Fruit fly (Drosophila melanogaster): ENCODE results near the gene mura.
A peak's percentile ranks its signal among the peaks of the same experiment; 100 is the strongest.

mura gene

DNA sequence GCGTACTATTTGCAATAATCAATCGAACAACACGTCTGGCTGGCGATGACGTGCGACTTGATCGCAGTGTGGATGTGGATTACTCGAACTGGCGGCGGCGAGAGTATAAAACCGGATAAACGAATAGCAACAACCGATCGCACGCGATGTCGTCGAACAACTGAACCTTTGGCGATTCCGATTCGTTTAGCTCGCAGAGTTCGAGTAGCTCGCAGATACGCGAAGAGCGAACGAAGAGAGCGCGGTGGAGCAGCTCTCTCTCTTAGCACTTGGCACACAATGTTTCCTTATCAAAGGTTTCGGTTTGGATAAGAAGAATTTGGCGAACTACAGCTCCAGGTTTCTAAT, 49.2 kb downstream of the mura start, which contains the start of gene RhoL (continued):
- no peak for TF ChIP-seq CG17568 (GFP tag; optimal IDR thresholded peaks at IDR 0.05)
- TF ChIP-seq CG12744 (GFP tag; optimal IDR thresholded peaks at IDR 0.05) = peak; percentile 0
- no peak for TF ChIP-seq H15 (GFP tag; IDR thresholded peaks at IDR 0.05)
- no peak for TF ChIP-seq CG4617 (GFP tag; optimal IDR thresholded peaks at IDR 0.05; ENCODE audit: borderline replicate concordance)
- no peak for TF ChIP-seq crp (GFP tag; optimal IDR thresholded peaks at IDR 0.05)
- peak; percentile 38; the same call in 1 of the 2 replicates for TF ChIP-seq rib (GFP tag; IDR thresholded peaks at IDR 0.05)
- no peak for TF ChIP-seq ERR (GFP tag; optimal IDR thresholded peaks at IDR 0.05)
- peak; percentile 24 for TF ChIP-seq unpg (GFP tag; optimal IDR thresholded peaks at IDR 0.05)
- peak; percentile 54 for TF ChIP-seq CG13296 (GFP tag; optimal IDR thresholded peaks at IDR 0.05)
- TF ChIP-seq pum (GFP tag; optimal IDR thresholded peaks at IDR 0.05) = no peak
- no peak for TF ChIP-seq ems (GFP tag; optimal IDR thresholded peaks at IDR 0.05)
- TF ChIP-seq CG10274 (GFP tag; optimal IDR thresholded peaks at IDR 0.05) = no peak
- no peak for TF ChIP-seq CG17186 (GFP tag; optimal IDR thresholded peaks at IDR 0.05)
- TF ChIP-seq Hr78 (GFP tag; optimal IDR thresholded peaks at IDR 0.05) = peak in 1 of 2 experiments; percentile 43
- TF ChIP-seq D (optimal IDR thresholded peaks at IDR 0.05) = no peak
- TF ChIP-seq D (GFP tag; optimal IDR thresholded peaks at IDR 0.05) = no peak
- TF ChIP-seq eve (GFP tag; optimal IDR thresholded peaks at IDR 0.05) = no peak
- TF ChIP-seq CG8359 (GFP tag; optimal IDR thresholded peaks at IDR 0.05; ENCODE audit: borderline replicate concordance) = peak; percentile 11
- TF ChIP-seq cato (GFP tag; optimal IDR thresholded peaks at IDR 0.05; ENCODE audit: borderline replicate concordance) = no peak
- peak; percentile 4 for TF ChIP-seq pros (GFP tag; optimal IDR thresholded peaks at IDR 0.05)
- no peak for TF ChIP-seq dmrt99B (tag; optimal IDR thresholded peaks at IDR 0.05)
- TF ChIP-seq chm (GFP tag; IDR thresholded peaks at IDR 0.05) = peak; percentile 67
- peak; percentile 88 for TF ChIP-seq Med (GFP tag)
- no peak for TF ChIP-seq Ada2b (GFP tag; IDR thresholded peaks at IDR 0.05)
- peak; percentile 11; the same call in 1 of the 3 replicates for TF ChIP-seq CG2199 (GFP tag; IDR thresholded peaks at IDR 0.05)
- no peak for TF ChIP-seq CG11560 (tag; IDR thresholded peaks at IDR 0.05)
- no peak for TF ChIP-seq CG12104 (GFP tag; optimal IDR thresholded peaks at IDR 0.05)
- TF ChIP-seq toy (GFP tag; IDR thresholded peaks at IDR 0.05) = 0 out of 2 replicates have a peak, but pooled peaks have one; percentile 40
- peak; percentile 53 for TF ChIP-seq exex (tag; optimal IDR thresholded peaks at IDR 0.05)
- TF ChIP-seq CG15073 (GFP tag; optimal IDR thresholded peaks at IDR 0.05) = no peak
- no peak for TF ChIP-seq ken (GFP tag; IDR thresholded peaks at IDR 0.05)
- peak; percentile 42 for TF ChIP-seq sug (tag; optimal IDR thresholded peaks at IDR 0.05)
- no peak for TF ChIP-seq CG9932 (GFP tag; IDR thresholded peaks at IDR 0.05)
- TF ChIP-seq CG3065 (GFP tag; optimal IDR thresholded peaks at IDR 0.05) = no peak
- peak; percentile 83 for TF ChIP-seq sens (GFP tag)
- no peak for TF ChIP-seq eyg (GFP tag; optimal IDR thresholded peaks at IDR 0.05)
- TF ChIP-seq BEAF-32 (GFP tag; optimal IDR thresholded peaks at IDR 0.05) = no peak
- no peak for TF ChIP-seq CG17802 (tag; optimal IDR thresholded peaks at IDR 0.05)
- peak; percentile 49 for TF ChIP-seq CG6854 (GFP tag; optimal IDR thresholded peaks at IDR 0.05)
- TF ChIP-seq emc (GFP tag; optimal IDR thresholded peaks at IDR 0.05) = no peak
- peak; percentile 36 for TF ChIP-seq CG4707 (GFP tag; optimal IDR thresholded peaks at IDR 0.05)
- TF ChIP-seq CTCF (GFP tag; optimal IDR thresholded peaks at IDR 0.05) = no peak
- peak; percentile 0 for TF ChIP-seq Sry-δ (GFP tag; optimal IDR thresholded peaks at IDR 0.05)
- TF ChIP-seq bigmax (GFP tag; optimal IDR thresholded peaks at IDR 0.05) = no peak
- TF ChIP-seq Pdp1 (GFP tag; optimal IDR thresholded peaks at IDR 0.05) = peak in 1 of 2 experiments; percentile 34
- TF ChIP-seq CG9876 (GFP tag; optimal IDR thresholded peaks at IDR 0.05) = no peak
- 0 out of 3 replicates have a peak, but pooled peaks have one; percentile 36 for TF ChIP-seq Doc3 (GFP tag; IDR thresholded peaks at IDR 0.05; ENCODE audit: partially characterized antibody)
- TF ChIP-seq CG1602 (GFP tag; optimal IDR thresholded peaks at IDR 0.05) = no peak
- TF ChIP-seq CG18262 (tag; optimal IDR thresholded peaks at IDR 0.05) = no peak
- peak; percentile 6; the same call in 1 of the 3 replicates for TF ChIP-seq CG11456 (GFP tag; IDR thresholded peaks at IDR 0.05)
- TF ChIP-seq fru (optimal IDR thresholded peaks at IDR 0.05) = no peak
- TF ChIP-seq HLHmδ (GFP tag; optimal IDR thresholded peaks at IDR 0.05) = peak; percentile 90
